Fruit fly (Drosophila melanogaster) whole organism, prepupa: Measurements from ENCODE around the gene CG13625.

ENCODE experiments used
- CG10669 ChIP-seq: fragments of 200-800 bp; sonication (Bioruptor generic); optimal IDR thresholded peaks from 3 replicates; lab custom pipeline; 2018; ENCODE audit warnings: missing biosample characterization, mild to moderate bottlenecking, missing genetic modification characterization, moderate library complexity
- CG15336 ChIP-seq: fragments of 200-800 bp; sonication (Bioruptor generic); IDR thresholded peaks from 2 replicates; pipeline ENCODE4 v1.3.6; 2022; ENCODE audit warnings: missing biosample characterization, missing genetic modification characterization

DNA sequence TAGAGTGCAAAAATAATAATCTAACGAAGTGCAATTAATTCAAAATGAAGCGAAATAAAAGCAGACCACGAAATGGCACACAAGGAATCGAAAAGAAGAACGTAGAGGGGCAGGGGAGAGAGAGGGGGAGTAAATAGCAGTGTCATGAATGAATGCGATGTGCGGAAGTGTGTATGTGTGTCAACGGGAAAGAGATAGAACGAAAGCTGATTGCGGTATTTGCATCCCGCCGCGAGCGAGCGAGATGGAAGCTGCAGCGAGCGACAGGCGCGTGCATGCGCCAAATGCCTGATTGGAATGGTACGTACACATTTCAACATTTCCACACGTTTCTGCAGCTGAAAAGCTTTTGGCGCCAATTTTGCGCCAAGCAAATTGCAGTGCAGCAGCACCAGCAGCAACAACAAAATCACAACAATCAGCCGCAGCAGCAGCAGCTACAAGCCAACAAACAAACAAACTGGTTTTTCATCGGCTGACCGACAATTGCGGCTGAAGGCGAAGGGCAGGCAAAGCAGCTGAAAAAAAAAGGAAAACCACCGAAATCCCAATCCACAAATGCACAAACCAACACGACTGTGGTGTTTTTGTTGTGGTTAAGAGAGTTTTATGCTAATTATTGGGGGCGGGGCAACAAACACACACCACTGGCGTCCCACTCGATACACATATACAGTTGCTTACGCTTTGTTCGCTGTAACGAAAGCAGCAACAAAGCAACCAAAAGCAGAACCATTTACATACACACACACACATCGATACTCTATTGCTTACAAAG is 2.9 kb downstream of the CG13625 start:
- TF ChIP-seq CG15336 (GFP tag; lab: Robert Waterston, UW), result no peak
- TF ChIP-seq CG10669, result no peak
